Fruit fly (Drosophila melanogaster): ENCODE data around the gene CG13950.

The CG13950 gene

dm6 chr2L:889799-890198 is 29.8 kb downstream of the CG13950 start (continued):
- TF ChIP-seq croc (GFP tag; conservative IDR thresholded peaks at IDR 0.05) (peak; percentile 14; the same call in 1 of the 3 replicates), eve (GFP tag; optimal IDR thresholded peaks at IDR 0.05) (no peak), CG32767 (GFP tag; IDR thresholded peaks at IDR 0.05) (peak; percentile 31; the same call in 1 of the 2 replicates), CG8478 (optimal IDR thresholded peaks at IDR 0.05) (no peak), CG2889 (GFP tag; IDR thresholded peaks at IDR 0.05) (peak; percentile 40; the same call in 1 of the 3 replicates), CG2116 (GFP tag; optimal IDR thresholded peaks at IDR 0.05) (no peak), CG15514 (GFP tag; optimal IDR thresholded peaks at IDR 0.05) (no peak), prd (optimal IDR thresholded peaks at IDR 0.05) (no peak), prd (GFP tag; IDR thresholded peaks at IDR 0.05) (peak; percentile 71), sens (GFP tag) (peak; percentile 33), oc (tag; optimal IDR thresholded peaks at IDR 0.05) (no peak), CG4730 (GFP tag; IDR thresholded peaks at IDR 0.05) (peak; percentile 30; the same call in 1 of the 2 replicates), exex (tag; optimal IDR thresholded peaks at IDR 0.05) (no peak), BtbVII (GFP tag; optimal IDR thresholded peaks at IDR 0.05) (no peak), Hmx (GFP tag; optimal IDR thresholded peaks at IDR 0.05) (no peak), bowl (GFP tag; IDR thresholded peaks at IDR 0.05) (no peak), vvl (GFP tag; IDR thresholded peaks at IDR 0.05) (peak; percentile 35; the same call in 1 of the 2 replicates), bab2 (GFP tag; optimal IDR thresholded peaks at IDR 0.05) (no peak), chif (GFP tag; optimal IDR thresholded peaks at IDR 0.05) (peak in 1 of 2 experiments; percentile 6), dimm (GFP tag; IDR thresholded peaks at IDR 0.05) (no peak), CG11504 (tag; optimal IDR thresholded peaks at IDR 0.05) (peak; percentile 3), Dip2 (GFP tag; IDR thresholded peaks at IDR 0.05) (no peak), CG2678 (tag; optimal IDR thresholded peaks at IDR 0.05) (peak; percentile 22), CG31365 (tag; optimal IDR thresholded peaks at IDR 0.05) (no peak), CG6854 (GFP tag; optimal IDR thresholded peaks at IDR 0.05) (no peak), PHDP (tag; optimal IDR thresholded peaks at IDR 0.05) (peak; percentile 31), CG12769 (tag; optimal IDR thresholded peaks at IDR 0.05) (peak; percentile 75), CG30431 (GFP tag; optimal IDR thresholded peaks at IDR 0.05) (no peak), CG15696 (tag; optimal IDR thresholded peaks at IDR 0.05) (no peak), org-1 (GFP tag; optimal IDR thresholded peaks at IDR 0.05) (no peak), CG10979 (tag; optimal IDR thresholded peaks at IDR 0.05) (no peak), al (GFP tag; IDR thresholded peaks at IDR 0.05) (no peak), disco-r (GFP tag; optimal IDR thresholded peaks at IDR 0.05) (no peak), scrt (GFP tag; optimal IDR thresholded peaks at IDR 0.05) (peak; percentile 36), az2 (GFP tag; optimal IDR thresholded peaks at IDR 0.05) (no peak), Fer2 (tag; optimal IDR thresholded peaks at IDR 0.05) (no peak), HLHmδ (GFP tag; optimal IDR thresholded peaks at IDR 0.05) (no peak), tna (GFP tag; IDR thresholded peaks at IDR 0.05; ENCODE audit: partially characterized antibody) (no peak), E2f1 (GFP tag; IDR thresholded peaks at IDR 0.05) (peak; percentile 38; the same call in 1 of the 2 replicates), CG6175 (GFP tag; IDR thresholded peaks at IDR 0.05) (no peak), ab (GFP tag; optimal IDR thresholded peaks at IDR 0.05) (no peak), Drgx (GFP tag; IDR thresholded peaks at IDR 0.05) (no peak), zen (tag; optimal IDR thresholded peaks at IDR 0.05) (no peak), ttk (GFP tag; IDR thresholded peaks at IDR 0.05) (peak; percentile 40; the same call in 1 of the 2 replicates), Gug (GFP tag; IDR thresholded peaks at IDR 0.05) (0 out of 4 replicates have a peak, but pooled peaks have one; percentile 12), CG11560 (tag; IDR thresholded peaks at IDR 0.05) (no peak), CG4854 (GFP tag; optimal IDR thresholded peaks at IDR 0.05) (no peak), Trl (optimal IDR thresholded peaks at IDR 0.05) (no peak), Trl (GFP tag; optimal IDR thresholded peaks at IDR 0.05) (peak; percentile 17), Antp (GFP tag; optimal IDR thresholded peaks at IDR 0.05) (no peak), Nf-YC (tag; optimal IDR thresholded peaks at IDR 0.05) (no peak), esg (GFP tag; conservative IDR thresholded peaks at IDR 0.05) (peak; percentile 60; the same call in 1 of the 2 replicates), Bteb2 (GFP tag; optimal IDR thresholded peaks at IDR 0.05) (no peak)

Data from whole organism, embryonic.